Fruit fly (Drosophila melanogaster) S2 (cell line): ENCODE data around the gene CG5376.

Experiments used
- CG8478 ChIP-seq: fragments of >200 bp; optimal IDR thresholded peaks from 2 replicates; lab custom pipeline; 2018
- CTCF ChIP-seq, 2 experiments: fragments of >200 bp; optimal IDR thresholded peaks; 2 replicates each; lab custom pipeline; 2018

Gene CG5376

dm6 chr3R:22470064-22470463 lies 18.7 kb downstream of the CG5376 start:
- TF ChIP-seq CG8478 (lab: Kevin White, UChicago), result no peak

- TF ChIP-seq CG8478 (lab: Kevin White, UChicago), result no peak
- no peak for TF ChIP-seq CTCF (optimal IDR thresholded peaks at IDR 0.05; lab: Kevin White, UChicago)
These were observed 19.8 kb downstream of the CG5376 start for dm6 chr3R:22468829-22469487.

dm6 chr3R:22467939-22468571 lies 20.7 kb downstream of the CG5376 start, which contains the start of the genes CG5377 and Nrx-1:
Gene CG5377, minus strand, starts transcription at chr3R:22468157.
Gene Nrx-1, plus strand, starts transcription at chr3R:22468512.
- TF ChIP-seq CTCF (optimal IDR thresholded peaks at IDR 0.05; lab: Kevin White, UChicago) (no peak), CG8478 (lab: Kevin White, UChicago) (no peak)

dm6 chr3R:22465984-22466530 lies 22.7 kb downstream of the CG5376 start, which contains the start of gene Pebp1:
Gene Pebp1, plus strand, starts transcription at chr3R:22466034.
- TF ChIP-seq CG8478 (lab: Kevin White, UChicago) (no peak), CTCF (optimal IDR thresholded peaks at IDR 0.05; lab: Kevin White, UChicago) (no peak)

dm6 chr3R:22465138-22465537 lies 23.6 kb downstream of the CG5376 start:
- TF ChIP-seq CG8478 (lab: Kevin White, UChicago) (no peak), CTCF (optimal IDR thresholded peaks at IDR 0.05; lab: Kevin White, UChicago) (no peak)

dm6 chr3R:22464611-22465113 lies 24.1 kb downstream of the CG5376 start, which contains the start of gene CG7054:
Gene CG7054, plus strand, starts transcription at chr3R:22464985.
- no peak for TF ChIP-seq CG8478 (lab: Kevin White, UChicago)
- no peak for TF ChIP-seq CTCF (optimal IDR thresholded peaks at IDR 0.05; lab: Kevin White, UChicago)

- TF ChIP-seq CTCF (optimal IDR thresholded peaks at IDR 0.05; lab: Kevin White, UChicago), result peak in 1 of 2 experiments; percentile 3
- TF ChIP-seq CG8478 (lab: Kevin White, UChicago), result no peak
These were observed 26.8 kb downstream of the CG5376 start, which contains the start of the genes Rpn7 and AP-2mu for dm6 chr3R:22461673-22462585. Gene Rpn7, minus strand, starts transcription at chr3R:22462054. Gene AP-2mu, plus strand, starts transcription at chr3R:22462455.

- TF ChIP-seq CTCF (optimal IDR thresholded peaks at IDR 0.05; lab: Kevin White, UChicago), result no peak
- TF ChIP-seq CG8478 (lab: Kevin White, UChicago), result no peak
These were observed 32.7 kb downstream of the CG5376 start for dm6 chr3R:22456007-22456406.

dm6 chr3R:22455335-22455985 lies 33.3 kb downstream of the CG5376 start:
- TF ChIP-seq CTCF (optimal IDR thresholded peaks at IDR 0.05; lab: Kevin White, UChicago) (no peak), CG8478 (lab: Kevin White, UChicago) (no peak)

- no peak for TF ChIP-seq CG8478 (lab: Kevin White, UChicago)
- TF ChIP-seq CTCF (optimal IDR thresholded peaks at IDR 0.05; lab: Kevin White, UChicago), result no peak
These were observed 34.1 kb downstream of the CG5376 start for dm6 chr3R:22454397-22455334.

- TF ChIP-seq CG8478 (lab: Kevin White, UChicago), result no peak
- TF ChIP-seq CTCF (optimal IDR thresholded peaks at IDR 0.05; lab: Kevin White, UChicago), result no peak
These were observed 38.8 kb downstream of the CG5376 start for dm6 chr3R:22449871-22450424.

- TF ChIP-seq CTCF (optimal IDR thresholded peaks at IDR 0.05; lab: Kevin White, UChicago) (no peak), CG8478 (lab: Kevin White, UChicago) (no peak)
These were observed 40.9 kb downstream of the CG5376 start, which contains the start of gene CG34376 for dm6 chr3R:22447874-22448254. Gene CG34376, plus strand, starts transcription at chr3R:22448099.
